Worm (Caenorhabditis elegans) whole organism, L1 larva: ENCODE measurements around the gene R144.12.

Experiments
- aha-1 ChIP-seq: fragments of 150-350 bp; optimal IDR thresholded peaks from 2 replicates; lab custom pipeline; 2014; ENCODE audit warnings: missing biosample characterization, missing genetic modification characterization
- ama-1 ChIP-seq: fragments of 150-350 bp; optimal IDR thresholded peaks from 2 replicates; lab custom pipeline; 2014
- fkh-10 ChIP-seq: sonication (generic microtip); optimal IDR thresholded peaks from 2 replicates; lab custom pipeline; 2017; ENCODE audit warnings: missing biosample characterization, missing genetic modification reagents, missing genetic modification characterization
- fos-1 ChIP-seq: fragments of 150-350 bp; optimal IDR thresholded peaks from 2 replicates; lab custom pipeline; 2014; ENCODE audit warnings: missing biosample characterization, missing genetic modification characterization
- lir-3 ChIP-seq: sonication (generic microtip); optimal IDR thresholded peaks from 2 replicates; lab custom pipeline; 2016; ENCODE audit warnings: mild to moderate bottlenecking, missing genetic modification characterization, moderate library complexity, missing compliant biosample characterization; ENCODE audit not compliant: poor library complexity
- nhr-84 ChIP-seq: sonication (generic microtip); optimal IDR thresholded peaks from 2 replicates; lab custom pipeline; 2017; ENCODE audit warnings: missing biosample characterization, missing genetic modification characterization
- nhr-90 ChIP-seq: sonication (generic microtip); optimal IDR thresholded peaks from 2 replicates; lab custom pipeline; 2016; ENCODE audit warnings: mild to moderate bottlenecking, missing genetic modification characterization, missing compliant biosample characterization; ENCODE audit not compliant: poor library complexity
- unc-62 ChIP-seq: fragments of 150-350 bp; optimal IDR thresholded peaks from 2 replicates; lab custom pipeline; 2014; ENCODE audit warnings: missing biosample characterization, missing genetic modification reagents, missing genetic modification characterization

DNA sequence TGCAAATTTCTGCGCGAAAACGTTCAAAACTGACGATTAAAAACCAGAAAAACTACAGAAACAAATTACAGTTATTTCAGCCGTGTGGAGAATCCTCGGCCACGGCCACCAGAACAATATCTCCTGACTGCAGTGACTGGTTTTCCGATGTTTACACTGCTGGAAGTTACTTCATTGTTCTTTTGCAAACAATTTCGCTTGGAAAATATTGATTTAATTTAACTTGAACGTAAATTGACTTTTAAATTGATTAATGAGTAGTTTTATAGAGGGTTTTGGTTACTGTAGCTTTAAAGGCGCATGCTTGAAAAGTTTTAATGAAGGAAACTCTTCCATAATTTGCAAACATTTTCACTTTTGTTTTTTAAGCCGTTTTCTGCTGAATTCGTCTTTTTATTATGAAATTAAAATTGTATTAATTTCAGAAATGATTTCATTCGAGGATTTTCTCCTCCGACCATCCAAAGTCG, 7.8 kb downstream of the R144.12 start, which contains the start of gene smcr-8:
- TF ChIP-seq nhr-84 (tag; lab: Kevin White, UChicago) (no peak), nhr-90 (tag; lab: Kevin White, UChicago) (no peak), fkh-10 (no peak), ama-1 (lab: Kevin White, UChicago) (no peak), unc-62 (no peak), fos-1 (tag; lab: Kevin White, UChicago) (no peak), aha-1 (tag; lab: Kevin White, UChicago) (no peak), lir-3 (tag; lab: Kevin White, UChicago) (no peak)
